Worm (Caenorhabditis elegans) whole organism, L4/young adult: ENCODE results near the gene cox-10.

Experiments
- W03F9.2 ChIP-seq: fragments of 150-350 bp; optimal IDR thresholded peaks from 2 replicates; lab custom pipeline; 2014; ENCODE audit warnings: missing biosample characterization, missing genetic modification characterization
- dao-5 ChIP-seq: sonication (generic microtip); optimal IDR thresholded peaks from 2 replicates; lab custom pipeline; 2016; ENCODE audit warnings: missing genotype, missing genetic modification characterization, moderate library complexity, missing compliant biosample characterization
- him-1 ChIP-seq: sonication (generic microtip); optimal IDR thresholded peaks from 2 replicates; lab custom pipeline; 2016; ENCODE audit warnings: missing genotype, missing genetic modification reagents, missing genetic modification characterization, missing compliant biosample characterization

DNA sequence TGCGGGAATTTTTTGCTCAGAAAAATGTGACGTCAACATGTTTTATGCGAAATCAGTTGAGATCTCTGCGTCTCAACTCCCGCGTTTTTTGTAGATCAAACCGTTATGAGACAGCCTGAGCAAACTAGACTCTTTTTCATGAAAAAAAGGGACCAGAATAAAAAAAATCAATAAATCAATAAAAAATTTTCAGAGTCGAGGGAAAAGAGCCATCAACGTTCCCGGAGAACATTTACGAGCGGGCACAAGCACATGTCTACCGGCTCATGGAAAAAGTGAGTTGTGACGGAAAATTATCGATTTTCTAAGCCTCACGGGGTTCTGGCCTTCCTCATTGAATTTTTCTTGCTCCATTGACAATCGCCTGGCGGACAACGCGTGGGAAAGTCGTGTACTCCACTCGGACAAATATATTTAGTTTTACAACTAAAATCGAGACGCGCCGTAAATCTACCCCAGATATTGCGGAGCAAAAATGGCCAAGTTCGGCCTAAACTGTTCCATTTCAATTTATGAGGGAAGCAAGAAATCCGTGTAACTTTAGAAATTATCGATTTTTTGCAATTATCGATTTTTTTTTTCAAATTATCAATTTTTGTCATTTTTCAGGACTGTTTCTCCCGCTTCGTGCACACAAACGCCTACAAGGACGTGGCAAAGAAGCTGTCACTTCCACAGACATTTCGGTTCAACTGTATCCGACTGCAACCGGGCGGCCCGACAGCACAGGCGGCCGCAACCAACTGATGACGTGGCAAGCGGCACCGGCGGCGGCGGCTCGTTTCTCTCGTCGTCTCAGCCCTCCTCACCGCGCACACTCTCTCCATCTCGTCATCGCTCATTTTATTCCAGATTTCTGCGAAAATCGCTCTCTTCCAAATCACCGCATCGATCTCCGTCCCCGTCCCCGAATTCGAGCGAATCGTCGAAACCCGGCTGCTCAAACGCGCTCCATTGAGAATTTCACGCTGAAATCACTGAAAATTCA lies 8.6 kb upstream of the cox-10 start:
- TF ChIP-seq dao-5 (tag; lab: Kevin White, UChicago) = no peak
- no peak for TF ChIP-seq him-1 (tag; lab: Kevin White, UChicago)
- no peak for TF ChIP-seq W03F9.2 (tag; lab: Kevin White, UChicago)
